Fruit fly (Drosophila melanogaster) whole organism, prepupa: ENCODE results near the gene Rev1.

ENCODE experiments used
- Blimp-1 ChIP-seq: fragments of 200-800 bp; sonication (Bioruptor generic); optimal IDR thresholded peaks from 3 replicates; lab custom pipeline; 2017; ENCODE audit warnings: missing biosample characterization, missing genetic modification characterization, mild to moderate bottlenecking, moderate library complexity, missing genetic modification reagents
- CG10631 ChIP-seq: fragments of 200-800 bp; sonication (Bioruptor generic); optimal IDR thresholded peaks from 2 replicates; lab custom pipeline; 2016; ENCODE audit warnings: missing biosample characterization, missing genetic modification characterization
- CG11294 ChIP-seq: fragments of 200-800 bp; sonication (Bioruptor generic); IDR thresholded peaks from 2 replicates; pipeline ENCODE4 v1.3.6; 2022; ENCODE audit warnings: missing biosample characterization, missing genetic modification characterization
- CG31627 ChIP-seq: fragments of 200-800 bp; sonication (Bioruptor generic); optimal IDR thresholded peaks from 3 replicates; lab custom pipeline; 2016; ENCODE audit warnings: missing biosample characterization, missing genetic modification characterization
- CG34406 ChIP-seq: fragments of 200-800 bp; sonication (Bioruptor generic); optimal IDR thresholded peaks from 3 replicates; lab custom pipeline; 2016; ENCODE audit warnings: missing biosample characterization, missing genetic modification characterization
- CG6808 ChIP-seq: fragments of 200-800 bp; sonication (Bioruptor generic); optimal IDR thresholded peaks from 3 replicates; lab custom pipeline; 2017; ENCODE audit warnings: missing biosample characterization, missing genetic modification characterization, mild to moderate bottlenecking, moderate library complexity, missing genetic modification reagents
- Lpt ChIP-seq: fragments of 200-800 bp; sonication (Bioruptor generic); optimal IDR thresholded peaks from 3 replicates; lab custom pipeline; 2016; ENCODE audit warnings: missing biosample characterization, missing genetic modification characterization
- Sox102F ChIP-seq: fragments of 200-800 bp; sonication (Bioruptor generic); optimal IDR thresholded peaks from 2 replicates; lab custom pipeline; 2016; ENCODE audit warnings: missing biosample characterization, mild to moderate bottlenecking, missing genetic modification characterization
- acj6 ChIP-seq: fragments of 200-800 bp; sonication (Bioruptor generic); optimal IDR thresholded peaks from 3 replicates; lab custom pipeline; 2016; ENCODE audit warnings: missing biosample characterization, missing genetic modification characterization
- cyc ChIP-seq: fragments of 200-800 bp; sonication (Bioruptor generic); optimal IDR thresholded peaks from 3 replicates; lab custom pipeline; 2016; ENCODE audit warnings: missing biosample characterization, missing genetic modification characterization
- dac ChIP-seq: fragments of 200-800 bp; sonication (Bioruptor generic); optimal IDR thresholded peaks from 2 replicates; lab custom pipeline; 2017; ENCODE audit warnings: missing biosample characterization, mild to moderate bottlenecking, missing genetic modification characterization

DNA sequence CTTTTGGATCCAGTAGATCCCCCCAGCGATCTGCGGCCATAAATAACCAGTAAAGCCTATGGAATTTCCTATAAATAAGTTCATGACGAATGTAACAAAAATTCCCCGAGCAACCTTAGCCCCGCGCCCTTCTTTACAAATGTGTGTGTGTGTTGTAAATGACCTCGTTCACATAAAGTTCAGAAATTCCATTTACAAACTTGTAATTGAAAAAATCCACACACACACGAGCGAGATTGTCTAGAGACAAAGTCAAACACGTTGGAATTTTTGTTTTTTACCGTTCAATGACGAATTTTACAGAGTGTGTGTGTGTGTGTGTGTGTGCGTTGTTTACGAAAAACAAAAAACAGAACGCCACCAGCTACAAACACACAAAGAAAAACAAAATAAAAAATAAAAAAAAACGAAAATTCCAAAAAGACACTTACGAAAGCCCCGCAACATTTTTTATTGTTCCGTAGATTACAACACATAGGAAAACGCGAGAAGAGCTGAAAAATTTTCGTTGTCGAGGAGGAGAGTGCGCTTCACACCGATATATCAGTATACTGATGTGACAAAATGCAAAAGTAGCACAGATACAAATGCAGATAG is 15.3 kb upstream of the Rev1 start:
- TF ChIP-seq CG6808 (GFP tag; lab: Kevin White, UChicago) (no peak), CG31627 (no peak), acj6 (GFP tag; lab: Kevin White, UChicago) (no peak), CG34406 (GFP tag; lab: Kevin White, UChicago) (no peak), Lpt (GFP tag; lab: Kevin White, UChicago) (no peak), Blimp-1 (GFP tag; lab: Kevin White, UChicago) (no peak), Sox102F (no peak), dac (GFP tag; lab: Kevin White, UChicago) (no peak), CG11294 (GFP tag; lab: Robert Waterston, UW) (no peak), cyc (no peak), CG10631 (GFP tag; lab: Kevin White, UChicago) (no peak)
